Fruit fly (Drosophila melanogaster) whole organism, embryonic: Measurements from ENCODE around the gene pnt.
A peak's percentile ranks its signal among the peaks of the same experiment; 100 is the strongest.

ENCODE experiments used
- Ada2b ChIP-seq: fragments of 200-800 bp; sonication (Bioruptor generic); IDR thresholded peaks from 2 replicates; pipeline ENCODE4 v1.3.6; 2022; ENCODE audit warnings: missing biosample characterization, missing genetic modification characterization
- BtbVII ChIP-seq: fragments of 200-800 bp; sonication (Bioruptor generic); optimal IDR thresholded peaks from 3 replicates; lab custom pipeline; 2017; ENCODE audit warnings: missing biosample characterization, mild to moderate bottlenecking, missing genetic modification characterization
- Bteb2 ChIP-seq: fragments of 200-800 bp; sonication (Bioruptor generic); optimal IDR thresholded peaks from 2 replicates; lab custom pipeline; 2016; ENCODE audit warnings: missing biosample characterization, missing genetic modification characterization
- CG10543 ChIP-seq: fragments of 200-800 bp; sonication (Bioruptor generic); optimal IDR thresholded peaks from 3 replicates; lab custom pipeline; 2017; ENCODE audit warnings: missing biosample characterization, mild to moderate bottlenecking, missing genetic modification characterization, moderate library complexity
- CG11247 ChIP-seq: fragments of 200-800 bp; sonication (Bioruptor generic); IDR thresholded peaks from 2 replicates; pipeline ENCODE4 v1.3.6; 2022; ENCODE audit warnings: missing biosample characterization, missing genetic modification characterization
- CG12104 ChIP-seq: fragments of 200-800 bp; sonication (Bioruptor generic); optimal IDR thresholded peaks from 3 replicates; lab custom pipeline; 2016; ENCODE audit warnings: missing biosample characterization, missing genetic modification characterization
- CG13424 ChIP-seq: fragments of 200-800 bp; sonication (Bioruptor generic); optimal IDR thresholded peaks from 2 replicates; lab custom pipeline; 2019; ENCODE audit warnings: missing biosample characterization, mild to moderate bottlenecking, missing genetic modification characterization, moderate library complexity
- CG14667 ChIP-seq: fragments of 200-800 bp; sonication (Bioruptor generic); IDR thresholded peaks from 2 replicates; pipeline ENCODE4 v1.3.6; 2022; ENCODE audit warnings: missing biosample characterization, missing genetic modification characterization
- CG15269 ChIP-seq: fragments of 200-800 bp; sonication (Bioruptor generic); optimal IDR thresholded peaks from 2 replicates; lab custom pipeline; 2018; ENCODE audit warnings: missing biosample characterization, mild to moderate bottlenecking, missing genetic modification characterization, moderate library complexity
- CG1602 ChIP-seq: fragments of 200-800 bp; sonication (Bioruptor generic); optimal IDR thresholded peaks from 3 replicates; lab custom pipeline; 2016; ENCODE audit warnings: missing biosample characterization, missing genetic modification characterization
- CG17359 ChIP-seq: fragments of 200-800 bp; sonication (Bioruptor generic); optimal IDR thresholded peaks from 3 replicates; lab custom pipeline; 2018; ENCODE audit warnings: missing biosample characterization, mild to moderate bottlenecking, missing genetic modification characterization, moderate library complexity
- CG18262 ChIP-seq: fragments of 200-800 bp; optimal IDR thresholded peaks from 3 replicates; lab custom pipeline; 2019; ENCODE audit warnings: missing biosample characterization, mild to moderate bottlenecking, missing genetic modification characterization, moderate library complexity
- CG1832 ChIP-seq: fragments of 200-800 bp; sonication (Bioruptor generic); optimal IDR thresholded peaks from 2 replicates; lab custom pipeline; 2017; ENCODE audit warnings: missing biosample characterization, mild to moderate bottlenecking, missing genetic modification characterization, inconsistent platforms
- CG2199 ChIP-seq: fragments of 200-800 bp; sonication (Bioruptor generic); IDR thresholded peaks from 3 replicates; pipeline ENCODE4 v1.3.6; 2022; ENCODE audit warnings: missing biosample characterization, missing genetic modification characterization
- CG2712 ChIP-seq: fragments of 200-800 bp; optimal IDR thresholded peaks from 3 replicates; lab custom pipeline; 2019; ENCODE audit warnings: missing biosample characterization, mild to moderate bottlenecking, missing genetic modification characterization, moderate library complexity
- CG4328 ChIP-seq: fragments of 200-800 bp; sonication (Bioruptor generic); optimal IDR thresholded peaks from 3 replicates; lab custom pipeline; 2017; ENCODE audit warnings: missing biosample characterization, missing genetic modification reagents, missing genetic modification characterization
- CG5180 ChIP-seq: fragments of 200-800 bp; sonication (Bioruptor generic); optimal IDR thresholded peaks from 3 replicates; lab custom pipeline; 2017; ENCODE audit warnings: missing biosample characterization, missing genetic modification characterization, mild to moderate bottlenecking, moderate library complexity, missing genetic modification reagents
- CG6689 ChIP-seq: fragments of 200-800 bp; sonication (Bioruptor generic); IDR thresholded peaks from 2 replicates; pipeline ENCODE4 v1.3.6; 2022; ENCODE audit warnings: missing biosample characterization, missing genetic modification characterization
- CG7271 ChIP-seq: fragments of 200-800 bp; sonication (Bioruptor generic); optimal IDR thresholded peaks from 2 replicates; lab custom pipeline; 2018; ENCODE audit warnings: missing biosample characterization, mild to moderate bottlenecking, missing genetic modification characterization, moderate library complexity
- CG8290 ChIP-seq, 3 experiments: fragments of 200-800 bp; sonication (Bioruptor generic); optimal IDR thresholded peaks; 2 replicates each; lab custom pipeline; 2016 to 2019; ENCODE audit warnings: missing biosample characterization in 3 of 3, missing genetic modification characterization in 3 of 3, mild to moderate bottlenecking in 2 of 3, moderate library complexity in 1 of 3
- CG9817 ChIP-seq: fragments of 200-800 bp; sonication (Bioruptor generic); optimal IDR thresholded peaks from 2 replicates; lab custom pipeline; 2018; ENCODE audit warnings: missing biosample characterization, mild to moderate bottlenecking, missing genetic modification characterization, moderate library complexity
- Doc3 ChIP-seq: fragments of 200-800 bp; sonication (Bioruptor generic); IDR thresholded peaks from 3 replicates; pipeline ENCODE4 v1.3.6; 2022; ENCODE audit warnings: missing biosample characterization, missing genetic modification characterization; ENCODE audit not compliant: partially characterized antibody
- Fer3 ChIP-seq: fragments of 200-800 bp; sonication (Bioruptor generic); optimal IDR thresholded peaks from 2 replicates; lab custom pipeline; 2018; ENCODE audit warnings: missing biosample characterization, mild to moderate bottlenecking, missing genetic modification characterization, moderate library complexity
- HmgZ ChIP-seq: fragments of 200-800 bp; sonication (Bioruptor generic); optimal IDR thresholded peaks from 2 replicates; lab custom pipeline; 2018; ENCODE audit warnings: missing biosample characterization, mild to moderate bottlenecking, missing genetic modification characterization
- Mrtf ChIP-seq: fragments of 200-800 bp; sonication (Bioruptor generic); IDR thresholded peaks from 3 replicates; pipeline ENCODE4 v1.3.6; 2022; ENCODE audit warnings: missing biosample characterization, missing genetic modification characterization
- Nf-YB ChIP-seq: fragments of 200-800 bp; sonication (Bioruptor generic); optimal IDR thresholded peaks from 3 replicates; lab custom pipeline; 2019; ENCODE audit warnings: missing biosample characterization, mild to moderate bottlenecking, missing genetic modification characterization, moderate library complexity
- Nf-YC ChIP-seq: fragments of 200-800 bp; optimal IDR thresholded peaks from 3 replicates; lab custom pipeline; 2019; ENCODE audit warnings: missing biosample characterization, mild to moderate bottlenecking, missing genetic modification characterization, moderate library complexity
- Poxn ChIP-seq: fragments of 200-800 bp; sonication (Bioruptor generic); IDR thresholded peaks from 2 replicates; pipeline ENCODE4 v1.3.6; 2022; ENCODE audit warnings: missing biosample characterization, missing genetic modification characterization
- Sox100B ChIP-seq: fragments of 200-800 bp; sonication (Bioruptor generic); optimal IDR thresholded peaks from 3 replicates; lab custom pipeline; 2018; ENCODE audit warnings: missing biosample characterization, mild to moderate bottlenecking, missing genetic modification characterization
- Sry-δ ChIP-seq: fragments of 200-800 bp; sonication (Bioruptor generic); optimal IDR thresholded peaks from 2 replicates; lab custom pipeline; 2016; ENCODE audit warnings: missing biosample characterization, missing genetic modification characterization
- Tbp ChIP-seq: fragments of >200 bp; optimal IDR thresholded peaks from 2 replicates; lab custom pipeline; 2018; ENCODE audit warnings: missing biosample characterization, missing genetic modification characterization
- Xbp1 ChIP-seq: fragments of 200-800 bp; sonication (Bioruptor generic); optimal IDR thresholded peaks from 3 replicates; lab custom pipeline; 2016; ENCODE audit warnings: missing biosample characterization, mild to moderate bottlenecking, missing genetic modification characterization
- Xrp1 ChIP-seq: fragments of 200-800 bp; sonication (Bioruptor generic); IDR thresholded peaks from 2 replicates; pipeline ENCODE4 v1.3.6; 2022; ENCODE audit warnings: missing biosample characterization, missing genetic modification characterization
- bab2 ChIP-seq: fragments of 200-800 bp; sonication (Bioruptor generic); optimal IDR thresholded peaks from 2 replicates; lab custom pipeline; 2016; ENCODE audit warnings: missing biosample characterization, missing genetic modification characterization
- fru ChIP-seq: fragments of >200 bp; optimal IDR thresholded peaks from 2 replicates; lab custom pipeline; 2017
- fu2 ChIP-seq: fragments of 200-800 bp; sonication (Bioruptor generic); optimal IDR thresholded peaks from 2 replicates; lab custom pipeline; 2016; ENCODE audit warnings: missing biosample characterization, missing genetic modification characterization
- grau ChIP-seq: fragments of 200-800 bp; optimal IDR thresholded peaks from 3 replicates; lab custom pipeline; 2019; ENCODE audit warnings: missing biosample characterization, mild to moderate bottlenecking, missing genetic modification characterization, moderate library complexity
- gt ChIP-seq: fragments of 200-800 bp; sonication (Bioruptor generic); IDR thresholded peaks from 2 replicates; pipeline ENCODE4 v1.3.6; 2022; ENCODE audit warnings: missing biosample characterization, missing genetic modification characterization
- hkb ChIP-seq, 2 experiments: fragments of 200-800 bp in 1 of 2; fragments of >200 bp in 1 of 2; sonication (Bioruptor generic) in 1 of 2; IDR thresholded peaks in 1 of 2; optimal IDR thresholded peaks in 1 of 2; 2 replicates each; pipeline versions ENCODE4 v1.3.6 to Lab custom; 2017 to 2022; ENCODE audit warnings: missing biosample characterization in 1 of 2, missing genetic modification characterization in 1 of 2
- kah ChIP-seq: fragments of 200-800 bp; sonication (Bioruptor generic); optimal IDR thresholded peaks from 2 replicates; lab custom pipeline; 2018; ENCODE audit warnings: missing biosample characterization, mild to moderate bottlenecking, missing genetic modification characterization
- otp ChIP-seq: fragments of 200-800 bp; sonication (Bioruptor generic); IDR thresholded peaks from 3 replicates; pipeline ENCODE4, ENCODE4 v1.3.6; 2022; ENCODE audit warnings: missing biosample characterization, missing genetic modification characterization
- phol ChIP-seq: fragments of 200-800 bp; sonication (Bioruptor generic); optimal IDR thresholded peaks from 3 replicates; lab custom pipeline; 2018; ENCODE audit warnings: missing biosample characterization, mild to moderate bottlenecking, missing genetic modification characterization, moderate library complexity
- sim ChIP-seq: fragments of 200-800 bp; sonication (Bioruptor generic); IDR thresholded peaks from 2 replicates; pipeline ENCODE4 v1.3.6; 2022; ENCODE audit warnings: missing biosample characterization, missing genetic modification characterization
- slbo ChIP-seq: fragments of 200-800 bp; sonication (Bioruptor generic); IDR thresholded peaks from 2 replicates; pipeline ENCODE4 v1.3.6; 2022; ENCODE audit warnings: missing biosample characterization, missing genetic modification characterization
- so ChIP-seq: fragments of 200-800 bp; sonication (Bioruptor generic); IDR thresholded peaks from 3 replicates; pipeline ENCODE4 v1.3.6; 2022; ENCODE audit warnings: missing biosample characterization, missing genetic modification characterization
- sob ChIP-seq: fragments of 200-800 bp; sonication (Bioruptor generic); IDR thresholded peaks from 2 replicates; pipeline ENCODE4 v1.3.6; 2022; ENCODE audit warnings: missing biosample characterization, missing genetic modification characterization
- tin ChIP-seq: fragments of 200-800 bp; sonication (Bioruptor generic); optimal IDR thresholded peaks from 3 replicates; lab custom pipeline; 2016; ENCODE audit warnings: missing biosample characterization, missing genetic modification characterization
- tup ChIP-seq: fragments of 200-800 bp; sonication (Bioruptor generic); optimal IDR thresholded peaks from 2 replicates; lab custom pipeline; 2016; ENCODE audit warnings: missing biosample characterization, mild to moderate bottlenecking, missing genetic modification characterization, moderate library complexity
- twi ChIP-seq: fragments of 200-800 bp; optimal IDR thresholded peaks from 2 replicates; lab custom pipeline; 2019; ENCODE audit warnings: missing biosample characterization, mild to moderate bottlenecking, missing genetic modification characterization, moderate library complexity
- zfh1 ChIP-seq: fragments of 200-800 bp; sonication (Bioruptor generic); IDR thresholded peaks from 3 replicates; pipeline ENCODE4 v1.3.6; 2022; ENCODE audit warnings: missing biosample characterization, missing genetic modification characterization

The pnt gene

dm6 chr3R:23356920-23357386 is 11.0 kb upstream of the pnt start (continued):
- TF ChIP-seq CG5180: peak; percentile 43
- peak; percentile 82 for TF ChIP-seq Xbp1 (GFP tag; lab: Kevin White, UChicago)
- TF ChIP-seq bab2 (GFP tag; lab: Kevin White, UChicago): peak; percentile 11
- no peak for TF ChIP-seq fu2 (GFP tag; lab: Kevin White, UChicago)
- TF ChIP-seq CG11247 (GFP tag; lab: Robert Waterston, UW): peak; percentile 75; the same call in 1 of the 2 replicates
- TF ChIP-seq CG2712 (tag; lab: Kevin White, UChicago): peak; percentile 90
- TF ChIP-seq CG10543 (GFP tag; lab: Kevin White, UChicago): peak; percentile 50
- peak; percentile 95 for TF ChIP-seq grau (tag; lab: Kevin White, UChicago)
- TF ChIP-seq Bteb2 (GFP tag; lab: Kevin White, UChicago): peak; percentile 1
- peak; percentile 45 for TF ChIP-seq kah (GFP tag; lab: Kevin White, UChicago)
- TF ChIP-seq zfh1: peak; percentile 76
- TF ChIP-seq CG6689 (GFP tag; lab: Robert Waterston, UW): peak; percentile 87
- peak; percentile 78 for TF ChIP-seq CG1602
- TF ChIP-seq sob (GFP tag; lab: Robert Waterston, UW): peak; percentile 81
- TF ChIP-seq HmgZ (tag; lab: Kevin White, UChicago): peak; percentile 85
- TF ChIP-seq Fer3 (tag; lab: Kevin White, UChicago): peak; percentile 83
- no peak for TF ChIP-seq Tbp (GFP tag; lab: Kevin White, UChicago)
- peak; percentile 75; the same call in 2 of the 3 replicates for TF ChIP-seq so (GFP tag; lab: Robert Waterston, UW)
- TF ChIP-seq gt (GFP tag; lab: Robert Waterston, UW): 0 out of 2 replicates have a peak, but pooled peaks have one; percentile 35
- peak; percentile 79 for TF ChIP-seq Nf-YC
- peak; percentile 9 for TF ChIP-seq tup (GFP tag; lab: Kevin White, UChicago)
- TF ChIP-seq CG9817 (tag; lab: Kevin White, UChicago): peak; percentile 84
- TF ChIP-seq CG13424: peak; percentile 96
- TF ChIP-seq otp (GFP tag; lab: Robert Waterston, UW): 0 out of 3 replicates have a peak, but pooled peaks have one; percentile 46
- no peak for TF ChIP-seq Poxn
- TF ChIP-seq Sry-δ (GFP tag; lab: Kevin White, UChicago): no peak
- TF ChIP-seq Sox100B (GFP tag; lab: Kevin White, UChicago): peak; percentile 91
- TF ChIP-seq fru: no peak
- TF ChIP-seq CG14667: peak; percentile 49; the same call in 1 of the 2 replicates
- TF ChIP-seq phol (tag; lab: Kevin White, UChicago): peak; percentile 87
- no peak for TF ChIP-seq CG12104 (GFP tag; lab: Kevin White, UChicago)
- peak; percentile 72; the same call in 1 of the 2 replicates for TF ChIP-seq Ada2b
- peak; percentile 47; the same call in 1 of the 3 replicates for TF ChIP-seq Mrtf
- TF ChIP-seq slbo: peak; percentile 85
- TF ChIP-seq CG8290 (GFP tag; optimal IDR thresholded peaks at IDR 0.05; lab: Kevin White, UChicago): no peak
- peak in 1 of 2 experiments; percentile 72 for TF ChIP-seq CG8290 (tag; optimal IDR thresholded peaks at IDR 0.05; lab: Kevin White, UChicago)
- no peak for TF ChIP-seq CG2199 (GFP tag; lab: Robert Waterston, UW)
- peak; percentile 62 for TF ChIP-seq tin (GFP tag; lab: Kevin White, UChicago)
- no peak for TF ChIP-seq CG1832 (GFP tag; lab: Kevin White, UChicago)
- TF ChIP-seq CG18262 (tag; lab: Kevin White, UChicago): peak; percentile 92
- TF ChIP-seq Xrp1 (GFP tag; lab: Robert Waterston, UW): peak; percentile 87
- peak; percentile 30; the same call in 1 of the 2 replicates for TF ChIP-seq sim (GFP tag; lab: Robert Waterston, UW)
- TF ChIP-seq CG15269: peak; percentile 97
- TF ChIP-seq hkb (optimal IDR thresholded peaks at IDR 0.05; lab: Kevin White, UChicago): no peak
- peak; percentile 84 for TF ChIP-seq hkb (GFP tag; IDR thresholded peaks at IDR 0.05; lab: Robert Waterston, UW)
- peak; percentile 55 for TF ChIP-seq CG7271
- peak; percentile 82 for TF ChIP-seq Nf-YB (GFP tag; lab: Kevin White, UChicago)
- TF ChIP-seq BtbVII (GFP tag; lab: Kevin White, UChicago): peak; percentile 75
- no peak for TF ChIP-seq CG4328 (GFP tag; lab: Kevin White, UChicago)
- no peak for TF ChIP-seq Doc3
- peak; percentile 72 for TF ChIP-seq CG17359 (tag; lab: Kevin White, UChicago)
- TF ChIP-seq twi (tag; lab: Kevin White, UChicago): peak; percentile 85
